Worm (Caenorhabditis elegans) whole organism, young adult: ENCODE data around the gene sma-3.

Experiments used
- B0019.2 ChIP-seq: fragments of 200-800 bp; sonication (Bioruptor generic); conservative IDR thresholded peaks from 2 replicates; pipeline ENCODE4 v1.3.6; 2022; ENCODE audit warnings: missing genetic modification reagents, missing genetic modification characterization, missing compliant biosample characterization
- B0336.3 ChIP-seq: fragments of 200-800 bp; sonication (Bioruptor generic); IDR thresholded peaks from 2 replicates; pipeline ENCODE4 v1.3.6; 2022; ENCODE audit warnings: missing genetic modification characterization, missing compliant biosample characterization
- C06A6.2 ChIP-seq: fragments of 200-800 bp; sonication (Bioruptor generic); conservative IDR thresholded peaks from 2 replicates; pipeline ENCODE4 v1.3.6; 2022; ENCODE audit warnings: missing genetic modification characterization, missing compliant biosample characterization
- F23B12.7 ChIP-seq: sonication (generic microtip); optimal IDR thresholded peaks from 2 replicates; lab custom pipeline; 2017; ENCODE audit warnings: missing genetic modification characterization, mild to moderate bottlenecking, missing compliant biosample characterization, antibody characterized with exemption, moderate library complexity; ENCODE audit not compliant: insufficient read depth
- F49E8.2 ChIP-seq: sonication (generic microtip); optimal IDR thresholded peaks from 3 replicates; lab custom pipeline; 2017; ENCODE audit warnings: missing genetic modification characterization, mild to moderate bottlenecking, missing compliant biosample characterization, antibody characterized with exemption, moderate library complexity; ENCODE audit not compliant: insufficient read depth
- F57A8.1 ChIP-seq: fragments of 200-800 bp; sonication (Bioruptor generic); optimal IDR thresholded peaks from 2 replicates; lab custom pipeline; 2018; ENCODE audit warnings: mild to moderate bottlenecking, missing genetic modification characterization, moderate library complexity, missing compliant biosample characterization
- K12H6.12 ChIP-seq: fragments of 200-800 bp; sonication (Bioruptor generic); optimal IDR thresholded peaks from 2 replicates; lab custom pipeline; 2018; ENCODE audit warnings: mild to moderate bottlenecking, missing genetic modification characterization, missing compliant biosample characterization
- Y67H2A.10 ChIP-seq: fragments of 200-800 bp; sonication (Bioruptor generic); conservative IDR thresholded peaks from 2 replicates; pipeline ENCODE4 v1.3.6; 2022; ENCODE audit warnings: missing genetic modification reagents, missing genetic modification characterization, missing compliant biosample characterization
- ZK185.1 ChIP-seq: sonication (generic microtip); optimal IDR thresholded peaks from 2 replicates; lab custom pipeline; 2016; ENCODE audit warnings: mild to moderate bottlenecking, missing genetic modification characterization, missing compliant biosample characterization; ENCODE audit not compliant: poor library complexity, severe bottlenecking
- akir-1 ChIP-seq: fragments of 200-800 bp; sonication (Bioruptor generic); optimal IDR thresholded peaks from 2 replicates; lab custom pipeline; 2018; ENCODE audit warnings: mild to moderate bottlenecking, missing genetic modification characterization, moderate library complexity, missing compliant biosample characterization
- aptf-2 ChIP-seq: fragments of 200-800 bp; sonication (Bioruptor generic); conservative IDR thresholded peaks from 2 replicates; pipeline ENCODE4 v1.3.6; 2022; ENCODE audit warnings: missing genetic modification reagents, missing genetic modification characterization, missing compliant biosample characterization
- aptf-3 ChIP-seq: fragments of 200-800 bp; sonication (Bioruptor generic); IDR thresholded peaks from 2 replicates; pipeline ENCODE4 v1.3.6; 2022; ENCODE audit warnings: missing genetic modification characterization, missing compliant biosample characterization
- athp-1 ChIP-seq: sonication (generic microtip); optimal IDR thresholded peaks from 2 replicates; lab custom pipeline; 2017; ENCODE audit warnings: mild to moderate bottlenecking, missing genetic modification characterization, missing compliant biosample characterization
- attf-6 ChIP-seq: fragments of 200-800 bp; sonication (Bioruptor generic); IDR thresholded peaks from 2 replicates; pipeline ENCODE4 v1.3.6; 2022; ENCODE audit warnings: missing genetic modification reagents, missing genetic modification characterization, missing compliant biosample characterization
- bed-1 ChIP-seq: fragments of 200-800 bp; sonication (Bioruptor generic); IDR thresholded peaks from 2 replicates; pipeline ENCODE4 v1.3.6; 2022; ENCODE audit warnings: missing genetic modification reagents, missing genetic modification characterization, missing compliant biosample characterization
- ceh-100 ChIP-seq: fragments of 200-800 bp; sonication (Bioruptor generic); IDR thresholded peaks from 2 replicates; pipeline ENCODE4 v1.3.6; 2022; ENCODE audit warnings: missing genetic modification reagents, missing genetic modification characterization, missing compliant biosample characterization
- ceh-27 ChIP-seq: fragments of 200-800 bp; sonication (Bioruptor generic); optimal IDR thresholded peaks from 2 replicates; lab custom pipeline; 2018; ENCODE audit warnings: mild to moderate bottlenecking, missing genetic modification characterization, moderate library complexity, missing compliant biosample characterization
- ceh-40 ChIP-seq: fragments of 200-800 bp; sonication (Bioruptor generic); IDR thresholded peaks from 2 replicates; pipeline ENCODE4 v1.3.6; 2022; ENCODE audit warnings: missing genetic modification characterization, missing compliant biosample characterization
- ceh-91 ChIP-seq: fragments of 200-800 bp; sonication (Bioruptor generic); IDR thresholded peaks from 2 replicates; pipeline ENCODE4 v1.3.6; 2022; ENCODE audit warnings: missing genetic modification reagents, missing genetic modification characterization, missing compliant biosample characterization
- dpl-1 ChIP-seq: fragments of 150-350 bp; optimal IDR thresholded peaks from 2 replicates; lab custom pipeline; 2014; ENCODE audit warnings: missing biosample characterization, missing genetic modification reagents, missing genetic modification characterization
- egl-18 ChIP-seq: fragments of 200-800 bp; sonication (Bioruptor generic); IDR thresholded peaks from 2 replicates; pipeline ENCODE4 v1.3.6; 2022; ENCODE audit warnings: missing genetic modification reagents, missing genetic modification characterization, missing compliant biosample characterization
- egl-44 ChIP-seq: fragments of 200-800 bp; sonication (Bioruptor generic); IDR thresholded peaks from 2 replicates; pipeline ENCODE4 v1.3.6; 2022; ENCODE audit warnings: missing genetic modification reagents, missing genetic modification characterization, missing compliant biosample characterization
- gei-17 ChIP-seq: fragments of 200-800 bp; sonication (Bioruptor generic); optimal IDR thresholded peaks from 2 replicates; lab custom pipeline; 2018; ENCODE audit warnings: mild to moderate bottlenecking, missing genetic modification characterization, missing compliant biosample characterization
- hmg-20 ChIP-seq: fragments of 200-800 bp; sonication (Bioruptor generic); IDR thresholded peaks from 2 replicates; pipeline ENCODE4 v1.3.6; 2022; ENCODE audit warnings: missing genetic modification reagents, missing genetic modification characterization, missing compliant biosample characterization
- lag-1 ChIP-seq: fragments of 200-800 bp; sonication (Bioruptor generic); IDR thresholded peaks from 2 replicates; pipeline ENCODE4 v1.3.6; 2022; ENCODE audit warnings: missing genetic modification reagents, missing genetic modification characterization, missing compliant biosample characterization
- let-607 ChIP-seq, 2 experiments: fragments of 200-800 bp in 1 of 2; sonication (Bioruptor generic) in 1 of 2; sonication (generic microtip) in 1 of 2; optimal IDR thresholded peaks; 2 replicates each; lab custom pipeline; 2016 to 2018; ENCODE audit warnings: mild to moderate bottlenecking in 2 of 2, missing compliant biosample characterization in 2 of 2, missing genetic modification characterization in 2 of 2, moderate library complexity in 2 of 2, missing genotype in 1 of 2
- lin-26 ChIP-seq: fragments of 200-800 bp; sonication (Bioruptor generic); IDR thresholded peaks from 2 replicates; pipeline ENCODE4 v1.3.6; 2022; ENCODE audit warnings: missing genetic modification reagents, missing genetic modification characterization, missing compliant biosample characterization
- lin-35 ChIP-seq, 3 experiments: fragments of 150-350 bp in 2 of 3; sonication (generic microtip) in 1 of 3; optimal IDR thresholded peaks; 2 replicates each; lab custom pipeline; 2014 to 2018; ENCODE audit warnings: missing biosample characterization in 3 of 3, missing genetic modification characterization in 3 of 3, missing genetic modification reagents in 3 of 3
- lin-40 ChIP-seq: sonication (generic microtip); optimal IDR thresholded peaks from 2 replicates; lab custom pipeline; 2016; ENCODE audit warnings: missing genetic modification characterization, mild to moderate bottlenecking, missing compliant biosample characterization, missing genotype, missing genetic modification reagents
- madf-3 ChIP-seq: fragments of 200-800 bp; sonication (Bioruptor generic); IDR thresholded peaks from 2 replicates; pipeline ENCODE4 v1.3.6; 2022; ENCODE audit warnings: missing genetic modification reagents, missing genetic modification characterization, missing compliant biosample characterization
- mcd-1 ChIP-seq: fragments of 200-800 bp; sonication (Bioruptor generic); IDR thresholded peaks from 2 replicates; pipeline ENCODE4 v1.3.6; 2022; ENCODE audit warnings: missing genetic modification reagents, missing genetic modification characterization, missing compliant biosample characterization
- nfya-1 ChIP-seq: sonication (generic microtip); optimal IDR thresholded peaks from 2 replicates; lab custom pipeline; 2017; ENCODE audit warnings: antibody characterized with exemption, missing compliant biosample characterization, missing genetic modification characterization, borderline replicate concordance; ENCODE audit not compliant: insufficient read depth
- nhr-120 ChIP-seq: fragments of 200-800 bp; sonication (Bioruptor generic); IDR thresholded peaks from 2 replicates; pipeline ENCODE4 v1.3.6; 2022; ENCODE audit warnings: missing genetic modification characterization, missing compliant biosample characterization
- nhr-27 ChIP-seq: fragments of 200-800 bp; sonication (Bioruptor generic); optimal IDR thresholded peaks from 2 replicates; lab custom pipeline; 2018; ENCODE audit warnings: mild to moderate bottlenecking, missing genetic modification characterization, moderate library complexity, missing compliant biosample characterization
- nhr-80 ChIP-seq: sonication (generic microtip); optimal IDR thresholded peaks from 2 replicates; lab custom pipeline; 2016; ENCODE audit warnings: missing genetic modification characterization, missing compliant biosample characterization
- nhr-90 ChIP-seq: sonication (generic microtip); optimal IDR thresholded peaks from 2 replicates; lab custom pipeline; 2016; ENCODE audit warnings: missing genotype, mild to moderate bottlenecking, missing genetic modification characterization, missing compliant biosample characterization
- pha-4 ChIP-seq: fragments of 150-350 bp; sonication (generic microtip); optimal IDR thresholded peaks from 2 replicates; lab custom pipeline; 2014; ENCODE audit warnings: missing biosample characterization, missing genetic modification reagents, missing genetic modification characterization
- sea-2 ChIP-seq: fragments of 200-800 bp; sonication (Bioruptor generic); IDR thresholded peaks from 2 replicates; pipeline ENCODE4 v1.3.6; 2022; ENCODE audit warnings: missing genetic modification characterization, missing compliant biosample characterization
- snpc-1.1 ChIP-seq: sonication (generic microtip); optimal IDR thresholded peaks from 2 replicates; lab custom pipeline; 2017; ENCODE audit warnings: missing genetic modification characterization, mild to moderate bottlenecking, missing compliant biosample characterization, antibody characterized with exemption, moderate library complexity, missing genotype, missing genetic modification reagents; ENCODE audit not compliant: insufficient read depth
- snpc-1.3 ChIP-seq: sonication (generic microtip); optimal IDR thresholded peaks from 2 replicates; lab custom pipeline; 2017; ENCODE audit warnings: missing genetic modification characterization, mild to moderate bottlenecking, missing compliant biosample characterization, antibody characterized with exemption, moderate library complexity, missing genotype, missing genetic modification reagents; ENCODE audit not compliant: insufficient read depth
- snpc-4 ChIP-seq, 5 experiments: fragments of 150-350 bp in 1 of 5; sonication (generic microtip) in 4 of 5; optimal IDR thresholded peaks; 2 replicates each; lab custom pipeline; 2014 to 2018; ENCODE audit warnings: missing genetic modification characterization in 5 of 5, missing biosample characterization in 3 of 5, antibody characterized with exemption in 2 of 5, mild to moderate bottlenecking in 2 of 5, missing compliant biosample characterization in 2 of 5, missing genotype in 2 of 5, moderate library complexity in 2 of 5, missing genetic modification reagents in 1 of 5
- unc-130 ChIP-seq: sonication (generic microtip); optimal IDR thresholded peaks from 2 replicates; lab custom pipeline; 2016; ENCODE audit warnings: missing genetic modification reagents, missing genetic modification characterization, missing compliant biosample characterization
- zfh-2 ChIP-seq: fragments of 200-800 bp; sonication (Bioruptor generic); conservative IDR thresholded peaks from 2 replicates; pipeline ENCODE4 v1.3.6; 2022; ENCODE audit warnings: missing genetic modification reagents, missing genetic modification characterization, missing compliant biosample characterization
- zim-3 ChIP-seq: sonication (generic microtip); optimal IDR thresholded peaks from 2 replicates; lab custom pipeline; 2017; ENCODE audit warnings: mild to moderate bottlenecking, missing genetic modification characterization, moderate library complexity, missing compliant biosample characterization
- ztf-28 ChIP-seq: fragments of 200-800 bp; sonication (Bioruptor generic); IDR thresholded peaks from 2 replicates; pipeline ENCODE4 v1.3.6; 2022; ENCODE audit warnings: missing genetic modification reagents, missing genetic modification characterization, missing compliant biosample characterization
- ztf-6 ChIP-seq: fragments of 200-800 bp; sonication (Bioruptor generic); IDR thresholded peaks from 2 replicates; pipeline ENCODE4 v1.3.6; 2022; ENCODE audit warnings: missing genetic modification reagents, missing genetic modification characterization, missing compliant biosample characterization

sma-3 gene

ce11 chrIII:6887574-6887973, 23.8 kb upstream of the sma-3 start (continued):
- TF ChIP-seq Y67H2A.10 (GFP tag; lab: Robert Waterston, UW): 0 out of 2 replicates have a peak, but pooled peaks have one; percentile 38
- TF ChIP-seq snpc-4 (GFP tag; optimal IDR thresholded peaks at IDR 0.05; lab: Kevin White, UChicago): peak; percentile 61
- peak in 1 of 4 experiments; percentile 54 for TF ChIP-seq snpc-4 (tag; optimal IDR thresholded peaks at IDR 0.05; lab: Kevin White, UChicago)
- TF ChIP-seq nfya-1 (tag; lab: Kevin White, UChicago): no peak
- TF ChIP-seq pha-4 (tag; lab: Kevin White, UChicago): no peak
- TF ChIP-seq athp-1 (tag; lab: Kevin White, UChicago): peak; percentile 63
- no peak for TF ChIP-seq bed-1 (GFP tag; lab: Robert Waterston, UW)
- peak; percentile 73 for TF ChIP-seq ztf-28 (GFP tag; lab: Robert Waterston, UW)
- TF ChIP-seq gei-17 (GFP tag; lab: Kevin White, UChicago): no peak
- no peak for TF ChIP-seq dpl-1 (GFP tag; lab: Kevin White, UChicago)
- TF ChIP-seq zfh-2 (GFP tag; lab: Robert Waterston, UW): no peak
- 0 out of 2 replicates have a peak, but pooled peaks have one; percentile 62 for TF ChIP-seq lag-1
- TF ChIP-seq K12H6.12: peak; percentile 53
- 0 out of 2 replicates have a peak, but pooled peaks have one; percentile 40 for TF ChIP-seq nhr-120
- peak; percentile 96 for TF ChIP-seq lin-26 (GFP tag; lab: Robert Waterston, UW)
- TF ChIP-seq snpc-1.3: peak; percentile 54
- TF ChIP-seq B0336.3 (GFP tag; lab: Robert Waterston, UW): no peak
- TF ChIP-seq egl-44: peak; percentile 70; the same call in 1 of the 2 replicates
- no peak for TF ChIP-seq attf-6 (GFP tag; lab: Robert Waterston, UW)
- peak; percentile 40 for TF ChIP-seq nhr-27
- TF ChIP-seq madf-3 (GFP tag; lab: Robert Waterston, UW): peak; percentile 77; the same call in 1 of the 2 replicates
- peak in 1 of 3 experiments; percentile 60 for TF ChIP-seq lin-35 (GFP tag; optimal IDR thresholded peaks at IDR 0.05; lab: Kevin White, UChicago)
- peak; percentile 8 for TF ChIP-seq nhr-80 (tag; lab: Kevin White, UChicago)
- no peak for TF ChIP-seq ceh-91 (GFP tag; lab: Robert Waterston, UW)
- peak; percentile 6 for TF ChIP-seq akir-1 (GFP tag; lab: Kevin White, UChicago)
- TF ChIP-seq ceh-27 (GFP tag; lab: Kevin White, UChicago): no peak
- TF ChIP-seq let-607 (tag; optimal IDR thresholded peaks at IDR 0.05; lab: Kevin White, UChicago): peak; percentile 6 to 38
- peak; percentile 47 for TF ChIP-seq zim-3 (tag; lab: Kevin White, UChicago)
- peak; percentile 76 for TF ChIP-seq F49E8.2
- 0 out of 2 replicates have a peak, but pooled peaks have one; percentile 56 for TF ChIP-seq ceh-100 (GFP tag; lab: Robert Waterston, UW)
- TF ChIP-seq ceh-40 (GFP tag; lab: Robert Waterston, UW): 0 out of 2 replicates have a peak, but pooled peaks have one; percentile 62
- 0 out of 2 replicates have a peak, but pooled peaks have one; percentile 30 for TF ChIP-seq aptf-2 (GFP tag; lab: Robert Waterston, UW)
- TF ChIP-seq unc-130: peak; percentile 75
- peak; percentile 86 for TF ChIP-seq nhr-90
- peak; percentile 21 for TF ChIP-seq lin-40 (tag; lab: Kevin White, UChicago)
- no peak for TF ChIP-seq B0019.2
- TF ChIP-seq aptf-3: no peak
- TF ChIP-seq F57A8.1: no peak
- TF ChIP-seq hmg-20 (GFP tag; lab: Robert Waterston, UW): peak; percentile 70; the same call in 1 of the 2 replicates
- no peak for TF ChIP-seq egl-18 (GFP tag; lab: Robert Waterston, UW)
- TF ChIP-seq sea-2 (GFP tag; lab: Robert Waterston, UW): no peak
- TF ChIP-seq snpc-1.1 (tag; lab: Kevin White, UChicago): peak; percentile 40
- TF ChIP-seq ZK185.1 (tag; lab: Kevin White, UChicago): peak; percentile 75
- peak; percentile 92 for TF ChIP-seq F23B12.7
- no peak; the same call in 1 of the 2 replicates for TF ChIP-seq mcd-1 (GFP tag; lab: Robert Waterston, UW)
- TF ChIP-seq C06A6.2 (GFP tag; lab: Robert Waterston, UW): peak; percentile 62
- no peak for TF ChIP-seq ztf-6 (GFP tag; lab: Robert Waterston, UW)
